Fruit fly (Drosophila melanogaster) whole organism, embryonic: Measurements from ENCODE around the gene ebo.

ENCODE experiments used
- Aef1 ChIP-seq: fragments of 200-800 bp; sonication (Bioruptor generic); IDR thresholded peaks from 3 replicates; pipeline ENCODE4 v1.3.6; 2022; ENCODE audit warnings: missing biosample characterization, missing genetic modification characterization
- CG10959 ChIP-seq: fragments of 200-800 bp; sonication (Bioruptor generic); IDR thresholded peaks from 2 replicates; pipeline ENCODE4 v1.3.6; 2022; ENCODE audit warnings: missing biosample characterization, missing genetic modification characterization
- CG11398 ChIP-seq: fragments of 200-800 bp; sonication (Bioruptor generic); optimal IDR thresholded peaks from 2 replicates; lab custom pipeline; 2016; ENCODE audit warnings: missing biosample characterization, missing genetic modification characterization
- CG12659 ChIP-seq: fragments of 200-800 bp; sonication (Bioruptor generic); optimal IDR thresholded peaks from 3 replicates; lab custom pipeline; 2017; ENCODE audit warnings: mild to moderate bottlenecking, missing biosample characterization, missing genetic modification reagents, missing genetic modification characterization
- CG13123 ChIP-seq: fragments of 200-800 bp; sonication (Bioruptor generic); optimal IDR thresholded peaks from 2 replicates; lab custom pipeline; 2016; ENCODE audit warnings: missing biosample characterization, missing genetic modification characterization
- CG13296 ChIP-seq: fragments of 200-800 bp; sonication (Bioruptor generic); optimal IDR thresholded peaks from 3 replicates; lab custom pipeline; 2018; ENCODE audit warnings: missing biosample characterization, mild to moderate bottlenecking, missing genetic modification characterization
- CG15514 ChIP-seq: fragments of 200-800 bp; sonication (Bioruptor generic); optimal IDR thresholded peaks from 3 replicates; lab custom pipeline; 2017; ENCODE audit warnings: missing biosample characterization, missing genetic modification characterization, mild to moderate bottlenecking, moderate library complexity, missing genetic modification reagents
- CG1603 ChIP-seq: fragments of 200-800 bp; sonication (Bioruptor generic); optimal IDR thresholded peaks from 2 replicates; lab custom pipeline; 2019; ENCODE audit warnings: missing biosample characterization, mild to moderate bottlenecking, missing genetic modification characterization, moderate library complexity
- CG16863 ChIP-seq: fragments of 200-800 bp; sonication (Bioruptor generic); optimal IDR thresholded peaks from 3 replicates; lab custom pipeline; 2016; ENCODE audit warnings: missing biosample characterization, missing genetic modification characterization
- CG17359 ChIP-seq: fragments of 200-800 bp; sonication (Bioruptor generic); optimal IDR thresholded peaks from 3 replicates; lab custom pipeline; 2018; ENCODE audit warnings: missing biosample characterization, mild to moderate bottlenecking, missing genetic modification characterization, moderate library complexity
- CG17612 ChIP-seq: fragments of 200-800 bp; sonication (Bioruptor generic); IDR thresholded peaks from 2 replicates; pipeline ENCODE4 v1.3.6; 2022; ENCODE audit warnings: missing biosample characterization, missing genetic modification characterization
- CG17912 ChIP-seq: fragments of 200-800 bp; sonication (Bioruptor generic); optimal IDR thresholded peaks from 2 replicates; lab custom pipeline; 2018; ENCODE audit warnings: missing biosample characterization, mild to moderate bottlenecking, missing genetic modification characterization
- CG2712 ChIP-seq: fragments of 200-800 bp; optimal IDR thresholded peaks from 3 replicates; lab custom pipeline; 2019; ENCODE audit warnings: missing biosample characterization, mild to moderate bottlenecking, missing genetic modification characterization, moderate library complexity
- CG2875 ChIP-seq: fragments of 200-800 bp; sonication (Bioruptor generic); optimal IDR thresholded peaks from 2 replicates; lab custom pipeline; 2017; ENCODE audit warnings: missing biosample characterization, mild to moderate bottlenecking, missing genetic modification characterization, missing genetic modification reagents
- CG3065 ChIP-seq: fragments of 200-800 bp; sonication (Bioruptor generic); optimal IDR thresholded peaks from 2 replicates; lab custom pipeline; 2016; ENCODE audit warnings: missing biosample characterization, missing genetic modification characterization
- CG31365 ChIP-seq: fragments of 200-800 bp; sonication (Bioruptor generic); optimal IDR thresholded peaks from 2 replicates; lab custom pipeline; 2018; ENCODE audit warnings: missing biosample characterization, mild to moderate bottlenecking, missing genetic modification characterization
- CG33557 ChIP-seq: fragments of 200-800 bp; sonication (Bioruptor generic); optimal IDR thresholded peaks from 2 replicates; lab custom pipeline; 2019; ENCODE audit warnings: missing biosample characterization, mild to moderate bottlenecking, missing genetic modification characterization, moderate library complexity
- CG43689 ChIP-seq: fragments of 200-800 bp; sonication (Bioruptor generic); IDR thresholded peaks from 2 replicates; pipeline ENCODE4 v1.3.6; 2022; ENCODE audit warnings: missing biosample characterization, missing genetic modification characterization
- CG6854 ChIP-seq: fragments of 200-800 bp; sonication (Bioruptor generic); optimal IDR thresholded peaks from 3 replicates; lab custom pipeline; 2017; ENCODE audit warnings: missing biosample characterization, mild to moderate bottlenecking, missing genetic modification characterization
- CG7987 ChIP-seq: fragments of 200-800 bp; sonication (Bioruptor generic); optimal IDR thresholded peaks from 2 replicates; lab custom pipeline; 2018; ENCODE audit warnings: missing biosample characterization, mild to moderate bottlenecking, missing genetic modification characterization, moderate library complexity
- CG8388 ChIP-seq: fragments of 200-800 bp; sonication (Bioruptor generic); optimal IDR thresholded peaks from 2 replicates; lab custom pipeline; 2019; ENCODE audit warnings: missing biosample characterization, mild to moderate bottlenecking, missing genetic modification characterization, moderate library complexity
- CG9215 ChIP-seq: fragments of 200-800 bp; sonication (Bioruptor generic); IDR thresholded peaks from 2 replicates; pipeline ENCODE4 v1.3.6; 2022; ENCODE audit warnings: missing biosample characterization, missing genetic modification characterization
- CG9609 ChIP-seq: fragments of 200-800 bp; sonication (Bioruptor generic); optimal IDR thresholded peaks from 3 replicates; lab custom pipeline; 2016; ENCODE audit warnings: missing biosample characterization, missing genetic modification characterization
- Eip74EF ChIP-seq, 2 experiments: fragments of 200-800 bp in 1 of 2; fragments of >200 bp in 1 of 2; sonication (Bioruptor generic) in 1 of 2; optimal IDR thresholded peaks; 2 replicates each; lab custom pipeline; 2017 to 2019; ENCODE audit warnings: missing biosample characterization in 2 of 2, missing genetic modification characterization in 2 of 2, mild to moderate bottlenecking in 1 of 2, moderate library complexity in 1 of 2
- Fer1 ChIP-seq: fragments of 200-800 bp; sonication (Bioruptor generic); optimal IDR thresholded peaks from 2 replicates; lab custom pipeline; 2017; ENCODE audit warnings: missing biosample characterization, mild to moderate bottlenecking, missing genetic modification characterization
- Gsc ChIP-seq: fragments of 200-800 bp; sonication (Bioruptor generic); IDR thresholded peaks from 2 replicates; pipeline ENCODE4 v1.3.6; 2022; ENCODE audit warnings: missing biosample characterization, missing genetic modification characterization
- HmgZ ChIP-seq: fragments of 200-800 bp; sonication (Bioruptor generic); optimal IDR thresholded peaks from 2 replicates; lab custom pipeline; 2018; ENCODE audit warnings: missing biosample characterization, mild to moderate bottlenecking, missing genetic modification characterization
- Lhr ChIP-seq: fragments of 200-800 bp; sonication (Bioruptor generic); optimal IDR thresholded peaks from 3 replicates; lab custom pipeline; 2017; ENCODE audit warnings: mild to moderate bottlenecking, missing biosample characterization, missing genetic modification reagents, missing genetic modification characterization
- MESR4 ChIP-seq: fragments of 200-800 bp; sonication (Bioruptor generic); optimal IDR thresholded peaks from 2 replicates; lab custom pipeline; 2018; ENCODE audit warnings: missing biosample characterization, mild to moderate bottlenecking, missing genetic modification characterization, moderate library complexity
- Nf-YC ChIP-seq: fragments of 200-800 bp; optimal IDR thresholded peaks from 3 replicates; lab custom pipeline; 2019; ENCODE audit warnings: missing biosample characterization, mild to moderate bottlenecking, missing genetic modification characterization, moderate library complexity
- NfI ChIP-seq: fragments of 200-800 bp; sonication (Bioruptor generic); optimal IDR thresholded peaks from 3 replicates; lab custom pipeline; 2018; ENCODE audit warnings: missing biosample characterization, mild to moderate bottlenecking, missing genetic modification characterization, moderate library complexity
- Optix ChIP-seq: fragments of 200-800 bp; sonication (Bioruptor generic); IDR thresholded peaks from 3 replicates; pipeline ENCODE4 v1.3.6; 2022; ENCODE audit warnings: missing biosample characterization, missing genetic modification characterization
- Sry-δ ChIP-seq: fragments of 200-800 bp; sonication (Bioruptor generic); optimal IDR thresholded peaks from 2 replicates; lab custom pipeline; 2016; ENCODE audit warnings: missing biosample characterization, missing genetic modification characterization
- ab ChIP-seq: fragments of 200-800 bp; sonication (Bioruptor generic); optimal IDR thresholded peaks from 2 replicates; lab custom pipeline; 2016; ENCODE audit warnings: missing biosample characterization, missing genetic modification characterization
- ato ChIP-seq: fragments of 200-800 bp; sonication (Bioruptor generic); IDR thresholded peaks from 2 replicates; pipeline ENCODE4 v1.3.6; 2022; ENCODE audit warnings: missing biosample characterization, missing genetic modification characterization; ENCODE audit not compliant: partially characterized antibody
- cg ChIP-seq: fragments of 200-800 bp; sonication (Bioruptor generic); optimal IDR thresholded peaks from 3 replicates; lab custom pipeline; 2019; ENCODE audit warnings: missing biosample characterization, mild to moderate bottlenecking, missing genetic modification characterization, moderate library complexity
- dmrt99B ChIP-seq: fragments of 200-800 bp; sonication (Bioruptor generic); optimal IDR thresholded peaks from 2 replicates; lab custom pipeline; 2018; ENCODE audit warnings: missing biosample characterization, mild to moderate bottlenecking, missing genetic modification characterization, moderate library complexity
- dpn ChIP-seq, 2 experiments: fragments of 200-800 bp; sonication (Bioruptor generic); optimal IDR thresholded peaks; 3 replicates each; lab custom pipeline; 2016; ENCODE audit warnings: missing biosample characterization in 2 of 2, missing genetic modification characterization in 2 of 2
- ewg ChIP-seq: fragments of 200-800 bp; sonication (Bioruptor generic); optimal IDR thresholded peaks from 3 replicates; lab custom pipeline; 2017; ENCODE audit warnings: mild to moderate bottlenecking, missing biosample characterization, missing genetic modification reagents, missing genetic modification characterization
- fu2 ChIP-seq: fragments of 200-800 bp; sonication (Bioruptor generic); optimal IDR thresholded peaks from 2 replicates; lab custom pipeline; 2016; ENCODE audit warnings: missing biosample characterization, missing genetic modification characterization
- gsb-n ChIP-seq: fragments of 200-800 bp; sonication (Bioruptor generic); optimal IDR thresholded peaks from 3 replicates; lab custom pipeline; 2018; ENCODE audit warnings: missing biosample characterization, mild to moderate bottlenecking, missing genetic modification characterization
- inv ChIP-seq: fragments of 200-800 bp; sonication (Bioruptor generic); IDR thresholded peaks from 2 replicates; pipeline ENCODE4 v1.3.6; 2022; ENCODE audit warnings: missing biosample characterization, missing genetic modification characterization; ENCODE audit not compliant: partially characterized antibody
- jigr1 ChIP-seq: fragments of 200-800 bp; sonication (Bioruptor generic); IDR thresholded peaks from 3 replicates; pipeline ENCODE4 v1.3.6; 2022; ENCODE audit warnings: missing biosample characterization, missing genetic modification characterization
- maf-S ChIP-seq: fragments of 200-800 bp; sonication (Bioruptor generic); optimal IDR thresholded peaks from 2 replicates; lab custom pipeline; 2016; ENCODE audit warnings: missing biosample characterization, missing genetic modification characterization
- nerfin-2 ChIP-seq: fragments of 200-800 bp; sonication (Bioruptor generic); IDR thresholded peaks from 2 replicates; pipeline ENCODE4 v1.3.6; 2022; ENCODE audit warnings: missing biosample characterization, missing genetic modification characterization; ENCODE audit not compliant: partially characterized antibody
- p53 ChIP-seq: fragments of 200-800 bp; sonication (Bioruptor generic); optimal IDR thresholded peaks from 2 replicates; lab custom pipeline; 2016; ENCODE audit warnings: missing biosample characterization, missing genetic modification characterization
- schlank ChIP-seq: fragments of 200-800 bp; sonication (Bioruptor generic); optimal IDR thresholded peaks from 2 replicates; lab custom pipeline; 2018; ENCODE audit warnings: missing biosample characterization, mild to moderate bottlenecking, missing genetic modification characterization
- seq ChIP-seq: fragments of 200-800 bp; sonication (Bioruptor generic); IDR thresholded peaks from 2 replicates; pipeline ENCODE4 v1.3.6; 2022; ENCODE audit warnings: missing biosample characterization, missing genetic modification characterization
- twi ChIP-seq: fragments of 200-800 bp; optimal IDR thresholded peaks from 2 replicates; lab custom pipeline; 2019; ENCODE audit warnings: missing biosample characterization, mild to moderate bottlenecking, missing genetic modification characterization, moderate library complexity
- unpg ChIP-seq: fragments of 200-800 bp; sonication (Bioruptor generic); optimal IDR thresholded peaks from 3 replicates; lab custom pipeline; 2018; ENCODE audit warnings: missing biosample characterization, mild to moderate bottlenecking, missing genetic modification characterization, moderate library complexity
- vnd ChIP-seq: fragments of 200-800 bp; sonication (Bioruptor generic); IDR thresholded peaks from 3 replicates; pipeline ENCODE4 v1.3.6; 2022; ENCODE audit warnings: missing biosample characterization, missing genetic modification characterization; ENCODE audit not compliant: partially characterized antibody

The ebo gene

DNA sequence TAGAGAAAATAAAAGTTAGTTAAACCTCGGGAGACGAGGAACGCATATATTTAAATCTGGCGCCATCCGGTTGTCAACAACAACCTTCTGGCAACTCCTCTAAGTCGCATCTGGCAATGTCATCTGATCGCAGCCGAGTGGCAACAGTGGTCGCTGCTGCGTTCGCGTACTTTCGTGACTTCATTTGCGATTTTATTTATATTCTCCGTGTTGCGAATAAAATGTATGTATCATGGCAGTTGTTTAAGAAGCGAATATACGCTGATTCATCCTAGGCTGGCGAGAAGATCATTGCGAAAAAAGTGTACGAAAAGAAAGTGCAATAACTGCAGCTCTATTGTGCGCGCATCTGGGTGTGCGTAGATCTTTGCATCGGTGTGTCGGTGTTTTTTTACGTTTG is 19.9 kb upstream of the ebo start, which contains the start of gene svr (continued):
- TF ChIP-seq twi, result no peak
- TF ChIP-seq jigr1 (GFP tag; lab: Robert Waterston, UW), result no peak
- TF ChIP-seq nerfin-2 (GFP tag; lab: Robert Waterston, UW), result no peak
- no peak for TF ChIP-seq seq (GFP tag; lab: Robert Waterston, UW)
- TF ChIP-seq unpg (GFP tag; lab: Kevin White, UChicago), result no peak
- TF ChIP-seq p53 (GFP tag; lab: Kevin White, UChicago), result no peak
- no peak for TF ChIP-seq gsb-n
- no peak for TF ChIP-seq maf-S (GFP tag; lab: Kevin White, UChicago)
- TF ChIP-seq Sry-δ, result peak; percentile 34
- no peak for TF ChIP-seq Eip74EF (GFP tag; optimal IDR thresholded peaks at IDR 0.05; lab: Kevin White, UChicago)
- TF ChIP-seq Optix (GFP tag; lab: Robert Waterston, UW), result no peak
- TF ChIP-seq inv (GFP tag; lab: Robert Waterston, UW), result no peak
- TF ChIP-seq CG33557 (GFP tag; lab: Kevin White, UChicago), result no peak
- no peak for TF ChIP-seq dpn (GFP tag; optimal IDR thresholded peaks at IDR 0.05; lab: Kevin White, UChicago)
- TF ChIP-seq CG10959 (GFP tag; lab: Robert Waterston, UW), result no peak
- TF ChIP-seq dmrt99B (tag; lab: Kevin White, UChicago), result no peak
- TF ChIP-seq Nf-YC, result no peak
- TF ChIP-seq CG17912, result no peak
- TF ChIP-seq CG1603 (tag; lab: Kevin White, UChicago), result peak; percentile 65
- no peak for TF ChIP-seq CG43689 (GFP tag; lab: Robert Waterston, UW)
- TF ChIP-seq CG6854 (GFP tag; lab: Kevin White, UChicago), result no peak
- TF ChIP-seq CG12659, result peak; percentile 48
- TF ChIP-seq cg (GFP tag; lab: Kevin White, UChicago), result peak; percentile 78
- no peak for TF ChIP-seq Gsc (GFP tag; lab: Robert Waterston, UW)
- no peak for TF ChIP-seq Aef1 (GFP tag; lab: Robert Waterston, UW)
- TF ChIP-seq Fer1, result no peak
- TF ChIP-seq HmgZ (tag; lab: Kevin White, UChicago), result peak; percentile 47
- TF ChIP-seq MESR4, result peak; percentile 55
- no peak for TF ChIP-seq ab
- no peak for TF ChIP-seq CG31365
- no peak for TF ChIP-seq CG7987 (GFP tag; lab: Kevin White, UChicago)
- no peak for TF ChIP-seq CG2712
- TF ChIP-seq CG16863 (GFP tag; lab: Kevin White, UChicago), result no peak
- TF ChIP-seq CG17612 (GFP tag; lab: Robert Waterston, UW), result no peak
- TF ChIP-seq CG9215, result peak; percentile 59
- TF ChIP-seq CG8388 (GFP tag; lab: Kevin White, UChicago), result no peak
- TF ChIP-seq CG13296 (GFP tag; lab: Kevin White, UChicago), result no peak
- no peak for TF ChIP-seq NfI (GFP tag; lab: Kevin White, UChicago)
- no peak for TF ChIP-seq vnd (GFP tag; lab: Robert Waterston, UW)
- TF ChIP-seq ewg (GFP tag; lab: Kevin White, UChicago), result peak; percentile 10
- TF ChIP-seq Lhr (GFP tag; lab: Kevin White, UChicago), result peak; percentile 37
- no peak for TF ChIP-seq CG17359 (tag; lab: Kevin White, UChicago)
- TF ChIP-seq CG13123, result no peak
- TF ChIP-seq schlank (tag; lab: Kevin White, UChicago), result no peak
- TF ChIP-seq ato, result no peak
- no peak for TF ChIP-seq CG9609 (GFP tag; lab: Kevin White, UChicago)
- no peak for TF ChIP-seq CG2875 (GFP tag; lab: Kevin White, UChicago)
- TF ChIP-seq CG15514 (GFP tag; lab: Kevin White, UChicago), result peak; percentile 64
- TF ChIP-seq fu2 (GFP tag; lab: Kevin White, UChicago), result no peak
- TF ChIP-seq CG3065, result no peak
- TF ChIP-seq CG11398 (GFP tag; lab: Kevin White, UChicago), result no peak
